Worm (Caenorhabditis elegans): ENCODE results near the gene rpl-29.
A peak's percentile ranks its signal among the peaks of the same experiment; 100 is the strongest.

Gene rpl-29

DNA sequence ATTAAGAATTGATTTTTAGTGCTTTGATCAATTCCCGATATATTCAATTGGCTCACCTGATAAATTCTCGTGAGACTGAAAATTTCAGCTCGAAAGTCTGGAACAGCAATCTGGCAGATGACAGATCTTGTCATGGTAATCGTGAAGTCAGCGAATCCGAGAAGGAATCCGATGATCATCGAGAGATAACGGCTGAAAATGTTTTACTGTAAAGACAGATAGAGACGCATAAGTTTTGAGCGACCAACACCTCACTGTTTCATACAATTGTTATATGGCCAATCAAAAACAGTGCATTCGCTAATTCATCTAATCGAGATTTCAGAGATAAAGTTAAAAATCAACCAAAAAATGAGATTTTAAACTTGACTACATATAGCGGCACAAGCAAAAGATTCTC is 24.3 kb downstream of the rpl-29 start:
- no peak for TF ChIP-seq hlh-8 (tag; optimal IDR thresholded peaks at IDR 0.05)
- TF ChIP-seq ceh-34 (tag; optimal IDR thresholded peaks at IDR 0.05), result no peak
- no peak for TF ChIP-seq unc-86 (tag; optimal IDR thresholded peaks at IDR 0.05)
- no peak for TF ChIP-seq T23F11.4 (GFP tag; optimal IDR thresholded peaks at IDR 0.05)
- TF ChIP-seq mec-3 (tag; optimal IDR thresholded peaks at IDR 0.05; ENCODE audit: borderline replicate concordance), result no peak
- TF ChIP-seq hlh-15 (tag; optimal IDR thresholded peaks at IDR 0.05), result no peak
- no peak for TF ChIP-seq pros-1 (tag; optimal IDR thresholded peaks at IDR 0.05)
- TF ChIP-seq K02D7.2 (tag; optimal IDR thresholded peaks at IDR 0.05), result no peak
- no peak for TF ChIP-seq lim-6 (tag; optimal IDR thresholded peaks at IDR 0.05)

DNA sequence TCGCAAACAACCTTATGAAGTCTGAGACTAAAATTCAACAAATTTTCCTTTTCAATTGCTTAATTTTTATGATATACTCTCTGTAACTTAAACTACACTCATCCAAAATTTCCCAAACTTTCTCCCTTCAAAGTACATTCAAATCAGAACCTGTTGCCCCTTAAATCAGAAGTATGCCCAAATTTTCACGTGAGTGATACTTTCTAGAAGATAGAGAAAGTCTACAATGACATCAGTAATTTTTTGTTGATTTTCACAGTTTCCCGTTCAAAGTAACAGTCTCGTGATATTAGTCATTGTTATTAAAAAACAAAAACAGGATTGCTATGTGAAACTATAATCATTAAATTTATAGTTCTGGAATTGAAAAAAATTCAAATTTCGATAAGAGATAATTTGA is 28.9 kb downstream of the rpl-29 start:
- TF ChIP-seq mec-3 (tag; optimal IDR thresholded peaks at IDR 0.05; ENCODE audit: borderline replicate concordance) (no peak), ref-2 (tag; optimal IDR thresholded peaks at IDR 0.05) (no peak), unc-86 (tag; optimal IDR thresholded peaks at IDR 0.05) (no peak), npax-4 (tag; optimal IDR thresholded peaks at IDR 0.05) (no peak), zip-5 (tag; optimal IDR thresholded peaks at IDR 0.05) (no peak), unc-42 (tag; optimal IDR thresholded peaks at IDR 0.05) (no peak), ceh-45 (GFP tag; IDR thresholded peaks at IDR 0.05) (no peak), unc-55 (GFP tag; optimal IDR thresholded peaks at IDR 0.05) (no peak), unc-3 (GFP tag; conservative IDR thresholded peaks at IDR 0.05) (no peak), unc-3 (tag; optimal IDR thresholded peaks at IDR 0.05) (no peak), ama-1 (optimal IDR thresholded peaks at IDR 0.05) (no peak), hlh-13 (GFP tag; optimal IDR thresholded peaks at IDR 0.05) (no peak), sox-2 (GFP tag; IDR thresholded peaks at IDR 0.05) (no peak)

DNA sequence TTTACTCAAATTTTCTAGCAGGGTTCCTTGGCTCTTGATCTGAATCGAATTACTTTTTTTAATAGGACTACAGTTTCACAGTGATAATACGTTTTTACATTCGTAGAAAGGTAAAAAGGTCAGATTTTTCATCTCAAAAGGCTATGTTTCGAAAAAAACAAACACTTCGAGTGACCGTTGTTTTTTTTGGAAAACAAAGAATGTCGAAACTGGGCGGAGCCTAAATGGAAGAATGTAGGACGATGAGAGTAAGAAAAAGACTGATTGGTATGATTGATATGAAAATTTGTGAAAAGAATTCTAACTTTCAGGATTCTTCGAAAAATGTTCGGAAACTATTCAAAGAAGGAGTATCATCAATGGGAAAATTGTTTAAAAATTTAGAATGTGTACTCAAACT is 30.9 kb downstream of the rpl-29 start, which contains the start of gene Y37A1A.2:
Gene Y37A1A.2, minus strand, starts transcription at position 101 of the 400 bp plus-strand sequence.
- TF ChIP-seq ceh-2 (tag; optimal IDR thresholded peaks at IDR 0.05) (no peak), elt-4 (tag; optimal IDR thresholded peaks at IDR 0.05) (no peak), pqm-1 (tag; optimal IDR thresholded peaks at IDR 0.05) (no peak), sdc-2 (tag; optimal IDR thresholded peaks at IDR 0.05) (no peak), syd-9 (tag; optimal IDR thresholded peaks at IDR 0.05) (no peak), hlh-8 (tag; optimal IDR thresholded peaks at IDR 0.05) (no peak)

DNA sequence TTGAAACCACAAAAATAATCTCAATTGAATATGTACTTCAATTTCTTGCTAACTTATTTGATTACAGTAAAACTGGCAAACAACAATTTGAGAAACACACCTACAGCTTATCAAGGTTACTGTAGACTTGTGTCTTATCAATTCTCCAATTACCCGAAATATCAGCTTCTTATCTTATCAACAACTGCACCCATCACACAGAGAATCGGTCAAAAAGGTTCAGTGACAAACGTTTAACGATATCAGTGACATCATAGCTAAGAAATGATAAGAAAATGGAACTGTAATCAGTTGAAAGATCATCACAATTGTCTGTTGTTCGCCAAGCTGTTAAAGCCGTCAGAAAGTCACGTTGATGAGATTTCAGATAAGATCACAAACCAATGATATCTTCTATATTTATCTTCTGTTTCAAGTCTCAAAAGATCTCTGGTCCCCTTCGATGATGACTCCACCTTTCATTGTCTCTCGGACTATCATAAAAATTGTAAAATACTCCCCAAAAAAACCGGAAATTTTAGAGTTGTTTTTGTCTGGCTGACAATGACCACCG is 37.3 kb downstream of the rpl-29 start:
- TF ChIP-seq pqm-1 (tag; optimal IDR thresholded peaks at IDR 0.05) (peak; percentile 95), eyg-1 (tag; optimal IDR thresholded peaks at IDR 0.05) (no peak), elt-2 (tag; optimal IDR thresholded peaks at IDR 0.05) (peak; percentile 100), sox-4 (tag; optimal IDR thresholded peaks at IDR 0.05) (no peak), ceh-18 (tag; optimal IDR thresholded peaks at IDR 0.05) (no peak), nhr-232 (tag; optimal IDR thresholded peaks at IDR 0.05) (no peak), pros-1 (tag; optimal IDR thresholded peaks at IDR 0.05) (no peak)

DNA sequence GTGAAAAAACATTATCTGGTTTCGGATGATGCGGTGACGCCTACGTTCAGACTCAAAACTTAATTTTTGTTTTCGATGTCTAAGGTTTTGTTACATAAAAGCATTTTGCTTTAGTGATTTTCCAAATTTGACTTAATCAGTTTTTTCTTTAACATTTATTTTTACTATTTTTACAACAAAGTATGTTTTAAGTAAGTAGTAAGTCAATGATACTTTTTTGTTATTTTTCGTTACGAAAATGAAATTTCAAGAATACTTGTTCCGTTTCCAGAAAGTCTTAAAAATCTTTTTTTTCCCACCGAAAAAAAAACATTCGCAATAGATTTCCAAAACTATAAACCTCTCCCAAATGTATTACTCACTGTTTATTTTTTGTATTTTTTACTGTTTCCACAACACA is 45.6 kb downstream of the rpl-29 start:
- TF ChIP-seq tbx-2 (tag; optimal IDR thresholded peaks at IDR 0.05) (no peak), eyg-1 (tag; optimal IDR thresholded peaks at IDR 0.05) (no peak), hlh-30 (tag; optimal IDR thresholded peaks at IDR 0.05; ENCODE audit: insufficient read depth) (no peak), sdc-2 (tag; optimal IDR thresholded peaks at IDR 0.05) (no peak), ama-1 (optimal IDR thresholded peaks at IDR 0.05) (no peak), T23F11.4 (GFP tag; optimal IDR thresholded peaks at IDR 0.05) (no peak), C08G9.2 (tag; optimal IDR thresholded peaks at IDR 0.05) (no peak), ets-4 (tag; optimal IDR thresholded peaks at IDR 0.05) (no peak), ceh-45 (GFP tag; IDR thresholded peaks at IDR 0.05) (no peak), odd-2 (tag; optimal IDR thresholded peaks at IDR 0.05) (no peak), ceh-31 (tag; optimal IDR thresholded peaks at IDR 0.05) (no peak), ceh-6 (GFP tag; optimal IDR thresholded peaks at IDR 0.05) (no peak), dve-1 (tag; optimal IDR thresholded peaks at IDR 0.05) (no peak), ceh-24 (tag; optimal IDR thresholded peaks at IDR 0.05) (no peak)

Measured in whole organism, late embryonic.